Worm (Caenorhabditis elegans) whole organism, L4 larva: ENCODE data around the gene smc-6.
"Not testable (repeated sequence)": the region's sequence is repeated elsewhere in the genome, so short reads cannot be mapped to it uniquely, and the experiment has no call there.

Experiments
- F37D6.2 ChIP-seq: sonication (generic microtip); optimal IDR thresholded peaks from 2 replicates; lab custom pipeline; 2016; ENCODE audit warnings: mild to moderate bottlenecking, missing genetic modification characterization, missing compliant biosample characterization
- F49E8.2 ChIP-seq: sonication (generic microtip); optimal IDR thresholded peaks from 2 replicates; lab custom pipeline; 2016; ENCODE audit warnings: missing compliant biosample characterization, mild to moderate bottlenecking, missing genetic modification characterization, borderline replicate concordance
- Y48G9A.11 ChIP-seq: fragments of 200-800 bp; sonication (Bioruptor generic); IDR thresholded peaks from 2 replicates; pipeline ENCODE4 v1.3.6; 2022; ENCODE audit warnings: missing genetic modification reagents, missing genetic modification characterization, missing compliant biosample characterization
- aha-1 ChIP-seq: fragments of 150-350 bp; peaks from one replicate; lab custom pipeline; 2014; ENCODE audit warnings: missing biosample characterization, missing genetic modification characterization
- arid-1 ChIP-seq: fragments of 200-800 bp; sonication (Bioruptor generic); conservative IDR thresholded peaks from 2 replicates; pipeline ENCODE4 v1.3.6; 2022; ENCODE audit warnings: missing genetic modification reagents, missing genetic modification characterization, missing compliant biosample characterization
- ces-1 ChIP-seq: fragments of 150-350 bp; sonication (generic microtip); optimal IDR thresholded peaks from 4 replicates; lab custom pipeline; 2014; ENCODE audit warnings: missing biosample characterization, missing genetic modification reagents, missing genetic modification characterization
- daf-16 ChIP-seq, 3 experiments: sonication (generic microtip); optimal IDR thresholded peaks; 2 replicates each; lab custom pipeline; 2016 to 2017; ENCODE audit warnings: missing genetic modification characterization in 3 of 3, missing genetic modification reagents in 3 of 3, mild to moderate bottlenecking in 2 of 3, missing compliant biosample characterization in 2 of 3, missing biosample characterization in 1 of 3, moderate library complexity in 1 of 3
- dmd-9 ChIP-seq: fragments of 200-800 bp; sonication (Bioruptor generic); IDR thresholded peaks from 2 replicates; pipeline ENCODE4 v1.3.6; 2022; ENCODE audit warnings: missing genetic modification reagents, missing genetic modification characterization, missing compliant biosample characterization
- dpl-1 ChIP-seq: fragments of 150-350 bp; optimal IDR thresholded peaks from 2 replicates; lab custom pipeline; 2014; ENCODE audit warnings: missing biosample characterization, missing genetic modification reagents, missing genetic modification characterization
- egl-43 ChIP-seq: fragments of 200-800 bp; sonication (Bioruptor generic); IDR thresholded peaks from 2 replicates; pipeline ENCODE4 v1.3.6; 2022; ENCODE audit warnings: missing genetic modification reagents, missing genetic modification characterization, missing compliant biosample characterization
- fkh-10 ChIP-seq: fragments of 150-350 bp; optimal IDR thresholded peaks from 2 replicates; lab custom pipeline; 2014; ENCODE audit warnings: missing biosample characterization, missing genetic modification reagents, missing genetic modification characterization
- hlh-11 ChIP-seq: fragments of 200-800 bp; sonication (Bioruptor generic); optimal IDR thresholded peaks from 2 replicates; lab custom pipeline; 2018; ENCODE audit warnings: mild to moderate bottlenecking, missing genetic modification characterization, missing compliant biosample characterization
- hlh-30 ChIP-seq: sonication (generic microtip); optimal IDR thresholded peaks from 2 replicates; lab custom pipeline; 2017; ENCODE audit warnings: antibody characterized with exemption, mild to moderate bottlenecking, missing genetic modification characterization, missing compliant biosample characterization; ENCODE audit not compliant: insufficient read depth
- lim-7 ChIP-seq: fragments of 200-800 bp; sonication (Bioruptor generic); IDR thresholded peaks from 2 replicates; pipeline ENCODE4 v1.3.6; 2022; ENCODE audit warnings: missing genetic modification characterization, missing compliant biosample characterization
- lin-1 ChIP-seq: fragments of 200-800 bp; sonication (Bioruptor generic); IDR thresholded peaks from 2 replicates; pipeline ENCODE4 v1.3.6; 2022; ENCODE audit warnings: missing genetic modification reagents, missing genetic modification characterization, missing compliant biosample characterization
- lin-13 ChIP-seq: fragments of 150-350 bp; optimal IDR thresholded peaks from 2 replicates; lab custom pipeline; 2014; ENCODE audit warnings: missing biosample characterization, missing genetic modification reagents, missing genetic modification characterization
- lin-29 ChIP-seq: fragments of 200-800 bp; sonication (Bioruptor generic); IDR thresholded peaks from 2 replicates; pipeline ENCODE4 v1.3.6; 2022; ENCODE audit warnings: missing genetic modification reagents, missing genetic modification characterization, missing compliant biosample characterization
- lir-3 ChIP-seq: sonication (generic microtip); optimal IDR thresholded peaks from 2 replicates; lab custom pipeline; 2016; ENCODE audit warnings: mild to moderate bottlenecking, missing genetic modification characterization, missing compliant biosample characterization
- madf-5 ChIP-seq, 2 experiments: fragments of 200-800 bp; sonication (Bioruptor generic); IDR thresholded peaks; 2 replicates each; pipeline ENCODE4 v1.3.6; 2022; ENCODE audit warnings: missing compliant biosample characterization in 2 of 2, missing genetic modification characterization in 2 of 2
- mdl-1 ChIP-seq, 2 experiments: fragments of 150-350 bp in 1 of 2; sonication (generic microtip) in 1 of 2; optimal IDR thresholded peaks; 2 replicates each; lab custom pipeline; 2014 to 2017; ENCODE audit warnings: missing biosample characterization in 2 of 2, missing genetic modification characterization in 2 of 2
- mep-1 ChIP-seq: fragments of 150-350 bp; sonication (generic microtip); optimal IDR thresholded peaks from 3 replicates; lab custom pipeline; 2014; ENCODE audit warnings: missing biosample characterization, missing genetic modification characterization
- mes-2 ChIP-seq: sonication (generic microtip); optimal IDR thresholded peaks from 2 replicates; lab custom pipeline; 2016; ENCODE audit warnings: missing genotype, mild to moderate bottlenecking, missing genetic modification characterization, missing compliant biosample characterization; ENCODE audit not compliant: poor library complexity, severe bottlenecking
- mxl-2 ChIP-seq: fragments of 200-800 bp; sonication (Bioruptor generic); conservative IDR thresholded peaks from 2 replicates; pipeline ENCODE4 v1.3.6; 2022; ENCODE audit warnings: missing genetic modification reagents, missing genetic modification characterization, missing compliant biosample characterization
- mxl-3 ChIP-seq: fragments of 200-800 bp; sonication (Bioruptor generic); optimal IDR thresholded peaks from 2 replicates; lab custom pipeline; 2018; ENCODE audit warnings: mild to moderate bottlenecking, missing genetic modification characterization, missing compliant biosample characterization
- nhr-102 ChIP-seq: sonication (generic microtip); optimal IDR thresholded peaks from 2 replicates; lab custom pipeline; 2016; ENCODE audit warnings: mild to moderate bottlenecking, missing genetic modification characterization, moderate library complexity, missing compliant biosample characterization
- nhr-11 ChIP-seq: fragments of 150-350 bp; optimal IDR thresholded peaks from 2 replicates; lab custom pipeline; 2014; ENCODE audit warnings: missing biosample characterization, missing genetic modification characterization
- nhr-111 ChIP-seq: fragments of 200-800 bp; sonication (Bioruptor generic); optimal IDR thresholded peaks from 2 replicates; lab custom pipeline; 2018; ENCODE audit warnings: mild to moderate bottlenecking, missing genetic modification characterization, missing compliant biosample characterization
- nhr-42 ChIP-seq: fragments of 200-800 bp; sonication (Bioruptor generic); IDR thresholded peaks from 2 replicates; pipeline ENCODE4 v1.3.6; 2022; ENCODE audit warnings: missing genetic modification characterization, missing compliant biosample characterization
- nhr-48 ChIP-seq: sonication (generic microtip); optimal IDR thresholded peaks from 2 replicates; lab custom pipeline; 2016; ENCODE audit warnings: mild to moderate bottlenecking, missing genetic modification characterization, missing compliant biosample characterization
- nhr-77 ChIP-seq: fragments of 150-350 bp; optimal IDR thresholded peaks from 2 replicates; lab custom pipeline; 2014; ENCODE audit warnings: missing biosample characterization, missing genetic modification characterization
- php-3 ChIP-seq: fragments of 200-800 bp; sonication (Bioruptor generic); IDR thresholded peaks from 2 replicates; pipeline ENCODE4 v1.3.6; 2022; ENCODE audit warnings: missing genetic modification reagents, missing genetic modification characterization, missing compliant biosample characterization
- set-16 ChIP-seq: fragments of 200-800 bp; sonication (Bioruptor generic); IDR thresholded peaks from 2 replicates; pipeline ENCODE4 v1.3.6; 2022; ENCODE audit warnings: missing genetic modification reagents, missing genetic modification characterization, missing compliant biosample characterization
- snpc-1.2 ChIP-seq: fragments of 200-800 bp; sonication (Bioruptor generic); IDR thresholded peaks from 2 replicates; pipeline ENCODE4 v1.3.6; 2022; ENCODE audit warnings: missing genetic modification reagents, missing genetic modification characterization, missing compliant biosample characterization
- spr-1 ChIP-seq: sonication (generic microtip); optimal IDR thresholded peaks from 2 replicates; lab custom pipeline; 2016; ENCODE audit warnings: mild to moderate bottlenecking, missing genetic modification characterization, missing compliant biosample characterization
- unc-62 ChIP-seq, 3 experiments: fragments of 150-350 bp in 1 of 3; sonication (generic microtip); optimal IDR thresholded peaks in 2 of 3; peaks in 1 of 3; 1 replicate in 1 of 3; 2 replicates in 2 of 3; lab custom pipeline; 2014 to 2017; ENCODE audit warnings: missing biosample characterization in 3 of 3, missing genetic modification characterization in 3 of 3, missing genetic modification reagents in 3 of 3, missing genotype in 1 of 3
- vab-7 ChIP-seq: fragments of 200-800 bp; sonication (Bioruptor generic); IDR thresholded peaks from 2 replicates; pipeline ENCODE4 v1.3.6; 2022; ENCODE audit warnings: missing genetic modification reagents, missing genetic modification characterization, missing compliant biosample characterization
- zfp-3 ChIP-seq: fragments of 200-800 bp; sonication (Bioruptor generic); conservative IDR thresholded peaks from 2 replicates; pipeline ENCODE4 v1.3.6; 2022; ENCODE audit warnings: missing genetic modification reagents, missing genetic modification characterization, missing compliant biosample characterization

smc-6 gene

ce11 chrII:11534429-11535099, 44.0 kb upstream of the smc-6 start, which contains the start of gene Y62F5A.12 (continued):
- TF ChIP-seq arid-1 (GFP tag; lab: Robert Waterston, UW): peak; percentile 93
- TF ChIP-seq hlh-11 (tag; lab: Kevin White, UChicago): peak; percentile 65
- TF ChIP-seq nhr-102: peak; percentile 66
- peak; percentile 79 for TF ChIP-seq F37D6.2
- peak; percentile 99 for TF ChIP-seq aha-1 (tag; lab: Kevin White, UChicago)
- peak; percentile 91 to 97 for TF ChIP-seq madf-5 (GFP tag; IDR thresholded peaks at IDR 0.05; lab: Robert Waterston, UW)
- TF ChIP-seq mes-2: peak; percentile 99
- peak; percentile 96 for TF ChIP-seq vab-7
- TF ChIP-seq nhr-42 (GFP tag; lab: Robert Waterston, UW): peak; percentile 94; the same call in 1 of the 2 replicates
- TF ChIP-seq set-16: peak; percentile 67
- peak; percentile 77 for TF ChIP-seq php-3 (GFP tag; lab: Robert Waterston, UW)
- TF ChIP-seq spr-1 (tag; lab: Kevin White, UChicago): peak; percentile 66
- TF ChIP-seq Y48G9A.11 (GFP tag; lab: Robert Waterston, UW): peak; percentile 93
- TF ChIP-seq lir-3: peak; percentile 44
- TF ChIP-seq dpl-1 (GFP tag; lab: Kevin White, UChicago): peak; percentile 77
- TF ChIP-seq unc-62 (GFP tag; optimal IDR thresholded peaks at IDR 0.05 in 1 of 2; lab: Kevin White, UChicago): peak in 1 of 2 experiments; percentile 66
- TF ChIP-seq unc-62, daf-16 (tag; optimal IDR thresholded peaks at IDR 0.05; lab: Kevin White, UChicago): not testable (repeated sequence)
- TF ChIP-seq mep-1 (tag; lab: Kevin White, UChicago): peak; percentile 85
- peak; percentile 55 for TF ChIP-seq nhr-48
- peak; percentile 80 for TF ChIP-seq mxl-2 (GFP tag; lab: Robert Waterston, UW)
- peak; percentile 27 for TF ChIP-seq ces-1 (GFP tag; lab: Kevin White, UChicago)
- peak; percentile 69 for TF ChIP-seq lin-13 (GFP tag; lab: Kevin White, UChicago)
- TF ChIP-seq fkh-10 (GFP tag; lab: Kevin White, UChicago): peak; percentile 51
- TF ChIP-seq lin-1 (GFP tag; lab: Robert Waterston, UW): peak; percentile 85; the same call in 1 of the 2 replicates
- TF ChIP-seq mxl-3: peak; percentile 86
- peak; percentile 81 for TF ChIP-seq nhr-77
- peak; percentile 68 for TF ChIP-seq nhr-11 (tag; lab: Kevin White, UChicago)
- peak; percentile 92 for TF ChIP-seq zfp-3
- TF ChIP-seq egl-43 (GFP tag; lab: Robert Waterston, UW): peak; percentile 93
- TF ChIP-seq lin-29 (GFP tag; lab: Robert Waterston, UW): peak; percentile 55; the same call in 1 of the 2 replicates
- TF ChIP-seq hlh-30 (tag; lab: Kevin White, UChicago): peak; percentile 67
- peak in 1 of 2 experiments; percentile 68 for TF ChIP-seq daf-16 (GFP tag; optimal IDR thresholded peaks at IDR 0.05; lab: Kevin White, UChicago)
- peak; percentile 32 to 38 for TF ChIP-seq mdl-1 (tag; optimal IDR thresholded peaks at IDR 0.05; lab: Kevin White, UChicago)
- TF ChIP-seq dmd-9 (GFP tag; lab: Robert Waterston, UW): peak; percentile 98
- peak; percentile 82 for TF ChIP-seq snpc-1.2 (GFP tag; lab: Robert Waterston, UW)
- TF ChIP-seq F49E8.2 (tag; lab: Kevin White, UChicago): peak; percentile 27
- TF ChIP-seq lim-7: peak; percentile 82

ce11 chrII:11535429-11535828, 43.1 kb upstream of the smc-6 start:
- TF ChIP-seq unc-62 (GFP tag; optimal IDR thresholded peaks at IDR 0.05 in 1 of 2; lab: Kevin White, UChicago) (peak in 1 of 2 experiments; percentile 26), unc-62 (tag; optimal IDR thresholded peaks at IDR 0.05; lab: Kevin White, UChicago) (no peak), aha-1 (tag; lab: Kevin White, UChicago) (peak; percentile 58), nhr-111 (GFP tag; lab: Kevin White, UChicago) (no peak)
